Worm (Caenorhabditis elegans): ENCODE results near the gene ZK328.6.

The ZK328.6 gene

ce11 chrIII:5988991-5989726 lies 41.2 kb downstream of the ZK328.6 start:
- TF ChIP-seq hlh-1 (tag; optimal IDR thresholded peaks at IDR 0.05), result peak; percentile 35
- peak; percentile 22 for TF ChIP-seq ces-1 (GFP tag; optimal IDR thresholded peaks at IDR 0.05)
- no peak for TF ChIP-seq lsy-2 (tag; optimal IDR thresholded peaks at IDR 0.05)
- peak; percentile 71 for TF ChIP-seq unc-62 (GFP tag; optimal IDR thresholded peaks at IDR 0.05)

DNA sequence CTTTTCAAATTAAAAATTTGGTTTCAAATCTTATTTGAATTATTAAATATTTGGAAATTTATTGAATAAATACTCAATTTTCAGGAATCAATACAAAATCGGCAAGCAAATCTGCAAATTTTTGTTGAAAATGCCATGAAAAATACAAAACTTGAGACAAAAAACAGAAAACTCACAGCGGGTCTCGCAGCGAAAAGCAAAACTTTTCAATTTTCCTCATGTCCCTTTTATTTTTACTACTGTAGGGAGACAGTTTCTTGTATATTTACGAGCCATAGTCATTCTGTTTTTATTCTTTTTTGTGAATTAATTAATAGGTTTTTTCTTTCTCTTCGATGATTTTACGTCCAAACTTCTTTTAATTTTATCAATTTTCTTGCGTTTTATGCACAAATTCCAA lies 41.9 kb downstream of the ZK328.6 start:
- peak; percentile 41 for TF ChIP-seq ceh-83 (GFP tag; optimal IDR thresholded peaks at IDR 0.05)
- no peak for TF ChIP-seq nhr-237 (tag; optimal IDR thresholded peaks at IDR 0.05)

DNA sequence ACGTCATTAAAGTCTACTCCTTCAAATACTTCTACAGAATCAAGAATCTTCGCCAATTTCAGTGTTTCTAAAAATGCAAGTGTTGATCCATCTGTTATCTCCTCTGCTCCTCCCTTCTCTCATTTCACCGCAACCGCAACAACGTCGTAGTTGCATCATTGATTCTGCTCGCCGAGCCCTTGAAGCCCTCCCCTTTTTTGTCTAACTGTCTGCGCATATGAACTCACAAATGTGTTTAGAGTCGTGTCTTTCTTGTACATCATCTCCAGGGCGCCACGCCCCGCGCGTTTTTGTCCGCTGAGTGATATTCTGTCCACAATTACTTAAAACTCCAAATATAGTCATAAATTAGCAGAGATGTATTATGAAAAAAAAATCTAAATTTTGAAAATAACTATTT lies 42.4 kb downstream of the ZK328.6 start:
- TF ChIP-seq unc-120 (tag; optimal IDR thresholded peaks at IDR 0.05; ENCODE audit: poor library complexity, severe bottlenecking) (peak; percentile 37), ces-1 (GFP tag; optimal IDR thresholded peaks at IDR 0.05) (peak; percentile 76), lsy-2 (tag; optimal IDR thresholded peaks at IDR 0.05) (no peak), zip-8 (tag; optimal IDR thresholded peaks at IDR 0.05) (no peak), mep-1 (tag; optimal IDR thresholded peaks at IDR 0.05) (peak; percentile 38)

DNA sequence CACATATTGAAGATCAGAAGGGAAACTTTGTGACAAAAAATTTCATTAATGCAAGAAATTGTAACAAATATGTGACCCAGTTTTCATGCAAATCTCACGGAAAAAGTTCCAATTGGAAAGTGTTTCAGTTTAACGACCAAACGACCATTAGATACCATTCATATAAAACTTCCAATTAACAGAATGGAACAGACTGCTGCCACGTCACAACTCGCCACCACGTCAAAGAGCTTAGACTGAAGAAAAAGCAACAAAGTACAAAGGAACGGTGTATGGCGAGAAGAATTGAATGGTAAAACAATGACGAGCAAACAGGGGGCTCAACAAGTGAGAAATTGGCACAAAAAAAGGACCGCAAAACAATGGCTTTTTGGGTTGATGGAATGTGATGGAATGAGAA lies 45.0 kb downstream of the ZK328.6 start, which contains the start of gene T04C9.3:
T04C9.3 (plus strand) TSS at position 301 of the 400 bp plus-strand sequence.
- TF ChIP-seq ces-1 (GFP tag; optimal IDR thresholded peaks at IDR 0.05), result no peak
- no peak for TF ChIP-seq nhr-28 (tag; optimal IDR thresholded peaks at IDR 0.05)
- no peak for TF ChIP-seq nhr-12 (tag; optimal IDR thresholded peaks at IDR 0.05)
- TF ChIP-seq mls-2 (tag; optimal IDR thresholded peaks at IDR 0.05), result no peak
- no peak for TF ChIP-seq mep-1 (tag; optimal IDR thresholded peaks at IDR 0.05)
- TF ChIP-seq nhr-237 (tag; optimal IDR thresholded peaks at IDR 0.05), result no peak

DNA sequence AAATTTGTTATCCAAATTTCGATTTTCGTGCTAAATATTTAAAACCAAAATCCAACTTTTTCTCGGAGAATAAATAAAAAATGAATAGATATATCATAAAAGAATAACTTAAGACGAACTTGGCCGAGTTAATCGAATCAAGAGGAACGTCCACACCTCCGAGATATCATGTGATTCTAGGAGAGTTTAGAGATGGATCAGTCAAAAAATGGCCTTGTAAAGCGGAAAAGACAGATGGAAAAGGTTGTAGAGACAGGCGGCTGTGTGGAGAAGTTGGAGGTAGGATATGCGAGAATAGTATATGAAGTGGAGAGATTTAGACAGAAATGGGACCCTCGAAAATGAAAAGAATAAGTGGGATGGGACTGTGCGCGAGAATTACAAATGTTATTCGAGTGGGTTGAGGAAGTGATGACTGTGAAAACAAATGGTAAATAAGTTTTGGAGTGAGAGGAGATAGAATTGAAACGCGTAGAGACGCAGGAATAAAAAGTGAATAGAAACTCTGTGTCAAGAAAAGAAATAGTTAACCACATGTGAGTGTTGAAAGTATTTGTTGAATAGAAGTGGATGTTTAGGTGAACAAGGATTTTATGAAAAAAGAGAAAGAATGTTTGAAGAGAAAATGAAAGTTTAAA lies 47.5 kb downstream of the ZK328.6 start:
- no peak for TF ChIP-seq nhr-28 (tag; optimal IDR thresholded peaks at IDR 0.05)
- TF ChIP-seq ceh-43 (GFP tag; optimal IDR thresholded peaks at IDR 0.05), result no peak
- TF ChIP-seq sem-2 (GFP tag; optimal IDR thresholded peaks at IDR 0.05), result no peak
- TF ChIP-seq ces-1 (GFP tag; optimal IDR thresholded peaks at IDR 0.05), result no peak
- TF ChIP-seq cnd-1 (tag; optimal IDR thresholded peaks at IDR 0.05), result no peak
- no peak for TF ChIP-seq snpc-4 (tag; optimal IDR thresholded peaks at IDR 0.05)
- TF ChIP-seq nhr-76 (tag; optimal IDR thresholded peaks at IDR 0.05), result no peak
- peak; percentile 21 for TF ChIP-seq pha-4 (tag; optimal IDR thresholded peaks at IDR 0.05)
- TF ChIP-seq mls-2 (tag; optimal IDR thresholded peaks at IDR 0.05), result no peak
- no peak for TF ChIP-seq ztf-11 (tag; optimal IDR thresholded peaks at IDR 0.05)
- no peak for TF ChIP-seq flh-1 (GFP tag; optimal IDR thresholded peaks at IDR 0.05)
- no peak for TF ChIP-seq ceh-39 (tag; optimal IDR thresholded peaks at IDR 0.05)
- TF ChIP-seq lin-13 (tag; optimal IDR thresholded peaks at IDR 0.05), result no peak
- TF ChIP-seq mep-1 (tag; optimal IDR thresholded peaks at IDR 0.05), result no peak
- no peak for TF ChIP-seq nhr-237 (tag; optimal IDR thresholded peaks at IDR 0.05)
- no peak for TF ChIP-seq drap-1 (GFP tag; optimal IDR thresholded peaks at IDR 0.05)
- TF ChIP-seq zip-8 (tag; optimal IDR thresholded peaks at IDR 0.05), result no peak
- no peak for TF ChIP-seq unc-62 (GFP tag; optimal IDR thresholded peaks at IDR 0.05)
- peak; percentile 17 for TF ChIP-seq sptf-1 (tag; optimal IDR thresholded peaks at IDR 0.05)
- TF ChIP-seq nhr-12 (tag; optimal IDR thresholded peaks at IDR 0.05), result no peak
- TF ChIP-seq ham-2 (GFP tag; optimal IDR thresholded peaks at IDR 0.05), result peak; percentile 25

DNA sequence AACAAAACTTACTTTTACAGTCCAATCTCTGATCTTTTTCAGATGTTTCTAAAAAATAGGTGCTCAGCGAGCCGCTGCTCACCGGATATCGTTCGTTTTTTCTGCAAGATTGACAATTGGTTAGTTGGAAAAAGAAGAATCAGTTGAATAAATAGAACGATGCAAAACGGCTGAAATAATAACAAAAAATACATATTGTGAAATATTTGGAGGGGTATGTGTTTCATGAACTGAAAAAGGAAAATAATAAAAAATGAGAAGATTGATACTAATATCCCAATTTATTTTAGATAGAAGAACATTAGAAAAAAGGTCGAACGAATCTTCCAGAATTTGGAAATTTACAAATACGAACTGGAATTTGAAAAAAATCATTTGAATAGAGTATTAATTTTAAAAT lies 48.4 kb downstream of the ZK328.6 start, which contains the start of gene frm-2:
frm-2 (minus strand) TSS at position 101 of the 400 bp plus-strand sequence.
- TF ChIP-seq nhr-2 (tag; optimal IDR thresholded peaks at IDR 0.05) (no peak), lin-13 (tag; optimal IDR thresholded peaks at IDR 0.05) (no peak), sptf-1 (tag; optimal IDR thresholded peaks at IDR 0.05) (no peak), elt-3 (tag; optimal IDR thresholded peaks at IDR 0.05) (no peak), lsy-2 (tag; optimal IDR thresholded peaks at IDR 0.05) (no peak), nhr-28 (tag; optimal IDR thresholded peaks at IDR 0.05) (no peak), M03D4.4 (tag; optimal IDR thresholded peaks at IDR 0.05) (no peak), ceh-83 (GFP tag; optimal IDR thresholded peaks at IDR 0.05) (no peak), nhr-76 (tag; optimal IDR thresholded peaks at IDR 0.05) (no peak)
